Worm (Caenorhabditis elegans) whole organism, L3 larva: ENCODE results near the gene F56C9.6.
A peak's percentile ranks its signal among the peaks of the same experiment; 100 is the strongest.

Experiments used
- R02D3.7 ChIP-seq: fragments of 150-350 bp; optimal IDR thresholded peaks from 2 replicates; lab custom pipeline; 2014; ENCODE audit warnings: missing biosample characterization, missing genetic modification characterization
- ZK546.5 ChIP-seq: sonication (generic microtip); optimal IDR thresholded peaks from 2 replicates; lab custom pipeline; 2017; ENCODE audit warnings: missing biosample characterization, missing genetic modification characterization
- aly-2 ChIP-seq: fragments of 150-350 bp; optimal IDR thresholded peaks from 2 replicates; lab custom pipeline; 2014; ENCODE audit warnings: missing biosample characterization, missing genetic modification characterization
- ama-1 ChIP-seq: fragments of 150-350 bp; optimal IDR thresholded peaks from 2 replicates; lab custom pipeline; 2018
- ceh-28 ChIP-seq: fragments of 150-350 bp; optimal IDR thresholded peaks from 2 replicates; lab custom pipeline; 2014; ENCODE audit warnings: missing biosample characterization, missing genetic modification reagents, missing genetic modification characterization
- ceh-82 ChIP-seq: fragments of 150-350 bp; optimal IDR thresholded peaks from 2 replicates; lab custom pipeline; 2014; ENCODE audit warnings: missing biosample characterization, missing genetic modification characterization
- ceh-9 ChIP-seq: sonication (generic microtip); optimal IDR thresholded peaks from 2 replicates; lab custom pipeline; 2018; ENCODE audit warnings: missing biosample characterization, missing genetic modification characterization
- daf-12 ChIP-seq: fragments of 150-350 bp; optimal IDR thresholded peaks from 2 replicates; lab custom pipeline; 2014; ENCODE audit warnings: missing biosample characterization, missing genetic modification reagents, missing genetic modification characterization
- egl-27 ChIP-seq: sonication (generic microtip); optimal IDR thresholded peaks from 4 replicates; lab custom pipeline; 2017; ENCODE audit warnings: missing biosample characterization, missing genetic modification reagents, missing genetic modification characterization
- egl-5 ChIP-seq: fragments of 150-350 bp; optimal IDR thresholded peaks from 2 replicates; lab custom pipeline; 2017; ENCODE audit warnings: missing biosample characterization, missing genetic modification reagents, missing genetic modification characterization, inconsistent platforms
- elt-1 ChIP-seq: fragments of 150-350 bp; optimal IDR thresholded peaks from 2 replicates; lab custom pipeline; 2014; ENCODE audit warnings: missing biosample characterization, missing genetic modification characterization
- elt-2 ChIP-seq: sonication (generic microtip); optimal IDR thresholded peaks from 2 replicates; lab custom pipeline; 2016; ENCODE audit warnings: missing genetic modification reagents, mild to moderate bottlenecking, missing genetic modification characterization, missing compliant biosample characterization
- elt-3 ChIP-seq, 3 experiments: fragments of 150-350 bp in 1 of 3; sonication (generic microtip) in 2 of 3; optimal IDR thresholded peaks; 2 replicates in 2 of 3; 4 replicates in 1 of 3; lab custom pipeline; 2014 to 2017; ENCODE audit warnings: missing biosample characterization in 3 of 3, missing genetic modification characterization in 3 of 3
- eor-1 ChIP-seq, 2 experiments: fragments of 150-350 bp; optimal IDR thresholded peaks; 2 replicates each; lab custom pipeline; 2014 to 2018; ENCODE audit warnings: missing biosample characterization in 2 of 2, missing genetic modification characterization in 2 of 2
- fkh-10 ChIP-seq: sonication (generic microtip); optimal IDR thresholded peaks from 2 replicates; lab custom pipeline; 2017; ENCODE audit warnings: missing biosample characterization, missing genetic modification reagents, missing genetic modification characterization
- fkh-2 ChIP-seq: fragments of 150-350 bp; optimal IDR thresholded peaks from 2 replicates; lab custom pipeline; 2014; ENCODE audit warnings: missing biosample characterization, missing genetic modification reagents, missing genetic modification characterization
- fos-1 ChIP-seq: fragments of 150-350 bp; optimal IDR thresholded peaks from 2 replicates; lab custom pipeline; 2014; ENCODE audit warnings: missing biosample characterization, missing genetic modification characterization
- hmg-11 ChIP-seq: sonication (generic microtip); optimal IDR thresholded peaks from 2 replicates; lab custom pipeline; 2016; ENCODE audit warnings: missing genetic modification characterization, missing compliant biosample characterization
- jun-1 ChIP-seq: fragments of 150-350 bp; optimal IDR thresholded peaks from 2 replicates; lab custom pipeline; 2014; ENCODE audit warnings: missing biosample characterization, missing genetic modification reagents, missing genetic modification characterization
- lin-15B ChIP-seq: fragments of 150-350 bp; optimal IDR thresholded peaks from 2 replicates; lab custom pipeline; 2014; ENCODE audit warnings: missing biosample characterization, missing genetic modification characterization
- lin-39 ChIP-seq: fragments of 150-350 bp; optimal IDR thresholded peaks from 2 replicates; lab custom pipeline; 2018; ENCODE audit warnings: missing biosample characterization, missing genetic modification reagents, missing genetic modification characterization
- lsy-12 ChIP-seq: sonication (generic microtip); optimal IDR thresholded peaks from 2 replicates; lab custom pipeline; 2016; ENCODE audit warnings: mild to moderate bottlenecking, missing genetic modification characterization, missing compliant biosample characterization
- mdl-1 ChIP-seq: fragments of 150-350 bp; optimal IDR thresholded peaks from 2 replicates; lab custom pipeline; 2014; ENCODE audit warnings: missing biosample characterization, missing genetic modification characterization
- mml-1 ChIP-seq: fragments of 150-350 bp; sonication (generic microtip); optimal IDR thresholded peaks from 3 replicates; lab custom pipeline; 2014; ENCODE audit warnings: missing biosample characterization, missing genetic modification characterization
- nfya-1 ChIP-seq: sonication (generic microtip); optimal IDR thresholded peaks from 2 replicates; lab custom pipeline; 2017; ENCODE audit warnings: missing genetic modification characterization, mild to moderate bottlenecking, missing compliant biosample characterization, antibody characterized with exemption, moderate library complexity; ENCODE audit not compliant: insufficient read depth
- nhr-11 ChIP-seq: fragments of 150-350 bp; optimal IDR thresholded peaks from 2 replicates; lab custom pipeline; 2014; ENCODE audit warnings: missing biosample characterization, missing genetic modification characterization
- nhr-23 ChIP-seq: fragments of 150-350 bp; optimal IDR thresholded peaks from 2 replicates; lab custom pipeline; 2014; ENCODE audit warnings: missing biosample characterization, missing genetic modification reagents, missing genetic modification characterization
- nhr-237 ChIP-seq: fragments of 150-350 bp; optimal IDR thresholded peaks from 2 replicates; lab custom pipeline; 2014; ENCODE audit warnings: missing biosample characterization, missing genetic modification characterization
- nhr-25 ChIP-seq: sonication (generic microtip); optimal IDR thresholded peaks from 2 replicates; lab custom pipeline; 2017; ENCODE audit warnings: missing biosample characterization, missing genetic modification characterization
- nhr-28 ChIP-seq: fragments of 150-350 bp; optimal IDR thresholded peaks from 2 replicates; lab custom pipeline; 2014; ENCODE audit warnings: missing biosample characterization, missing genetic modification characterization
- nhr-43 ChIP-seq: sonication (generic microtip); optimal IDR thresholded peaks from 2 replicates; lab custom pipeline; 2016; ENCODE audit warnings: mild to moderate bottlenecking, missing genetic modification characterization, missing compliant biosample characterization; ENCODE audit not compliant: poor library complexity, severe bottlenecking
- nhr-77 ChIP-seq: fragments of 150-350 bp; optimal IDR thresholded peaks from 2 replicates; lab custom pipeline; 2014; ENCODE audit warnings: missing biosample characterization, missing genetic modification characterization
- pha-4 ChIP-seq: fragments of 150-350 bp; optimal IDR thresholded peaks from 2 replicates; lab custom pipeline; 2014; ENCODE audit warnings: missing biosample characterization, missing genetic modification reagents, missing genetic modification characterization
- pqm-1 ChIP-seq: fragments of 150-350 bp; optimal IDR thresholded peaks from 2 replicates; lab custom pipeline; 2017; ENCODE audit warnings: missing biosample characterization, missing genetic modification characterization, inconsistent platforms
- sea-2 ChIP-seq: fragments of 150-350 bp; sonication (generic microtip); optimal IDR thresholded peaks from 4 replicates; lab custom pipeline; 2014; ENCODE audit warnings: missing biosample characterization, missing genetic modification reagents, missing genetic modification characterization
- skn-1 ChIP-seq: fragments of 150-350 bp; optimal IDR thresholded peaks from 2 replicates; lab custom pipeline; 2014; ENCODE audit warnings: missing biosample characterization, missing genetic modification characterization
- snpc-4 ChIP-seq: fragments of 150-350 bp; optimal IDR thresholded peaks from 2 replicates; lab custom pipeline; 2014; ENCODE audit warnings: missing biosample characterization, missing genetic modification characterization
- tbx-2 ChIP-seq: sonication (generic microtip); optimal IDR thresholded peaks from 2 replicates; lab custom pipeline; 2016; ENCODE audit warnings: mild to moderate bottlenecking, missing genetic modification characterization, missing compliant biosample characterization
- unc-39 ChIP-seq: sonication (generic microtip); optimal IDR thresholded peaks from 4 replicates; lab custom pipeline; 2017; ENCODE audit warnings: missing biosample characterization, missing genetic modification characterization
- unc-62 ChIP-seq: fragments of 150-350 bp; sonication (generic microtip); optimal IDR thresholded peaks from 4 replicates; lab custom pipeline; 2014; ENCODE audit warnings: missing biosample characterization, missing genetic modification reagents, missing genetic modification characterization
- zag-1 ChIP-seq: fragments of 150-350 bp; optimal IDR thresholded peaks from 2 replicates; lab custom pipeline; 2014; ENCODE audit warnings: missing biosample characterization, missing genetic modification characterization
- ztf-11 ChIP-seq: fragments of 150-350 bp; optimal IDR thresholded peaks from 2 replicates; lab custom pipeline; 2014; ENCODE audit warnings: missing biosample characterization, missing genetic modification characterization
- ztf-4 ChIP-seq: fragments of 150-350 bp; optimal IDR thresholded peaks from 2 replicates; lab custom pipeline; 2014; ENCODE audit warnings: missing biosample characterization, missing genetic modification characterization

Gene F56C9.6

DNA sequence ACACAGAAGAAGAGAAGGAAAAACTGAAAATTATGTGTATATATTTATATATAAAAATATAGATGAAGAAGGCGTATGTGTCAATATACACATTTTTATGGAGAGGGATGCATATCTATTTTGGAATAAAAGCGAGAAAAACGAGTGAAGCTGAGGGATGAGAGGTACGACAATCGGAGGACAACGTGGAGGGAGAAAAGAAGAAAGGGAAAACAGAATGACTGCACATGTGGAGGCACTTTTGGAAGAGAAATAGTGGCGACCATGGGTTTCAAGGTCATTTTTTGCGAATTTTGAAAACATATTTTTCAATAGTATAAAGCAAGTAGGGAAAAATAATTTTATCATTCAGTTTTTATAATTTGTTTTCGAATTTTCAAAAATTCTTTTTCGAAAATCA lies 18.0 kb downstream of the F56C9.6 start:
- TF ChIP-seq nhr-43 (no peak), unc-39 (tag; lab: Kevin White, UChicago) (no peak), lin-15B (tag; lab: Kevin White, UChicago) (peak; percentile 15), ceh-9 (tag; lab: Kevin White, UChicago) (no peak), nhr-25 (tag; lab: Kevin White, UChicago) (peak; percentile 61), mdl-1 (tag; lab: Kevin White, UChicago) (no peak), jun-1 (no peak), pha-4 (peak; percentile 26), elt-1 (tag; lab: Kevin White, UChicago) (no peak), nhr-23 (no peak), lin-39 (tag; lab: Kevin White, UChicago) (peak; percentile 7), daf-12 (tag; lab: Kevin White, UChicago) (no peak), skn-1 (no peak), egl-5 (tag; lab: Kevin White, UChicago) (no peak), fkh-2 (tag; lab: Kevin White, UChicago) (no peak), pqm-1 (no peak), nfya-1 (tag; lab: Kevin White, UChicago) (peak; percentile 54), snpc-4 (tag; lab: Kevin White, UChicago) (no peak), nhr-237 (tag; lab: Kevin White, UChicago) (no peak), ztf-4 (no peak), hmg-11 (tag; lab: Kevin White, UChicago) (peak; percentile 17)

- TF ChIP-seq ama-1: no peak
- TF ChIP-seq nfya-1 (tag; lab: Kevin White, UChicago): peak; percentile 27
Observed at ce11 chrIII:7291216-7291615, 19.4 kb downstream of the F56C9.6 start.

DNA sequence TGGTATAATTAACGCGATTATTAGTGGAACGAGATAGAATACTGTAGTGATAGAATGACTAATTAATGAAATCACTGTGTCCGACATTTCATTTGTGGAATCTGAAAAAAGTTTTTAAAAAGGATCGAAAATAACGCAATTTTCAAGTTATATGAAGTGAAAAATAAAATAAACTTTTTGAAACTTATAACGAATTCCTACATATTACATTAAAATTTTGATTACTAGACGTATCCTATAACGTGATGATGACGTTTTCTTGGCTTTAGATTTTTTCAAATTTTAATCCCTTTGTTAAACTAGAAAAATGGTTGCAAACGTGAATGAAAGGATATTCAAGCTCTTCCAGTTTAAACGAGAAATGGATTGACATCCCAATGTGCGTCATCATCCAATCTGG lies 20.1 kb downstream of the F56C9.6 start, which contains the start of gene algn-11:
algn-11 (minus strand) TSS at position 101 of the 400 bp plus-strand sequence.
- no peak for TF ChIP-seq mdl-1 (tag; lab: Kevin White, UChicago)
- no peak for TF ChIP-seq lin-15B (tag; lab: Kevin White, UChicago)
- no peak for TF ChIP-seq ztf-4
- TF ChIP-seq lsy-12: no peak
- TF ChIP-seq skn-1: no peak
- no peak for TF ChIP-seq nhr-43
- TF ChIP-seq nhr-23: no peak
- TF ChIP-seq fkh-10: no peak
- TF ChIP-seq ceh-28 (tag; lab: Kevin White, UChicago): no peak
- no peak for TF ChIP-seq snpc-4 (tag; lab: Kevin White, UChicago)
- TF ChIP-seq unc-62 (GFP tag; lab: Kevin White, UChicago): no peak
- no peak for TF ChIP-seq ZK546.5 (tag; lab: Kevin White, UChicago)
- TF ChIP-seq nhr-237 (tag; lab: Kevin White, UChicago): no peak
- TF ChIP-seq R02D3.7: no peak
- TF ChIP-seq elt-3 (tag; optimal IDR thresholded peaks at IDR 0.05; lab: Kevin White, UChicago): no peak
- TF ChIP-seq mml-1 (tag; lab: Kevin White, UChicago): no peak

DNA sequence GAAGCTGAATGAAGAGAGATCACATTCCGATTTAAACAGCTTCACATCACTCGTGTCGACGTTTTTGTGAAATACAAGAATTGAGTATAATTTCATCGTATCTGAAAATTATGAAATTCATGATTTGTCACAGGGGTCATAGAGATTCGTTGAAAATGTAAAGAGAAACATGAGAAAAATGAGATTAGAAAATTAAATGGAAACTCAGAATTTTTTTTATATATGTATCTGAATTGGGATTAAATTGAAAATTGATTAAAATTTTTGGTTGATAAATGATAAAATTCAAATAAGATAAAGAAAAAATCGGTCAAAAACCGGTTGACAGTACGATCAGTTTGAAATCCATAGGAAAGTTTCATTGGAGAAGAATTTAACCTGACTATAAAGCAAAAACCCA lies 23.1 kb downstream of the F56C9.6 start, which contains the start of gene ykt-6:
ykt-6 (minus strand) TSS at position 101 of the 400 bp plus-strand sequence.
- TF ChIP-seq ceh-82 (tag; lab: Kevin White, UChicago): no peak
- TF ChIP-seq mml-1 (tag; lab: Kevin White, UChicago): no peak
- TF ChIP-seq lsy-12: no peak
- TF ChIP-seq mdl-1 (tag; lab: Kevin White, UChicago): no peak
- no peak for TF ChIP-seq skn-1
- no peak for TF ChIP-seq ama-1
- no peak for TF ChIP-seq jun-1
- no peak for TF ChIP-seq egl-5 (tag; lab: Kevin White, UChicago)
- no peak for TF ChIP-seq elt-2 (tag; lab: Kevin White, UChicago)
- TF ChIP-seq hmg-11 (tag; lab: Kevin White, UChicago): no peak
- TF ChIP-seq nhr-23: no peak

DNA sequence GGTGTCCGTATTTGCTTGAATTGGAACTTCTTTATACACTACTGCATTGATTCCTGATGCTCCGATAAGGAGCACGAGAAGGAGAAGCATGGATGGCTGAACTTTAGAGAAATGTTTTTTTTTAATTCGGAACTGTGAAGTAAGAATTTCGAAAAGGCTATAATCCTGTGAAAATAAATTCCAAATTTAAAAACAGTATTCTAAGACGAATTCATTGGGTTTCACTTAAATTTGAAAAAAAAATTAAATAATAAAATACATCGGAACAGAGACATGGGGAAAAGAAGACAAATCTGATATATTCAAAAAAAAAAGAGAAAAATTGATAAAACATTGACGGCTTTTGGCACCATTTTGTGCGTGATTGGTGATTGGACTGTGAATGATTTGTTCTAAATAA lies 24.8 kb downstream of the F56C9.6 start, which contains the start of gene pho-5:
pho-5 (minus strand) TSS at position 101 of the 400 bp plus-strand sequence.
- TF ChIP-seq eor-1 (tag; optimal IDR thresholded peaks at IDR 0.05; lab: Kevin White, UChicago) (no peak), elt-1 (tag; lab: Kevin White, UChicago) (no peak), egl-27 (tag; lab: Kevin White, UChicago) (no peak), zag-1 (tag; lab: Kevin White, UChicago) (no peak), nhr-77 (tag; lab: Kevin White, UChicago) (no peak), ztf-11 (tag; lab: Kevin White, UChicago) (no peak), nhr-11 (tag; lab: Kevin White, UChicago) (no peak), unc-39 (tag; lab: Kevin White, UChicago) (no peak), sea-2 (no peak), tbx-2 (tag; lab: Kevin White, UChicago) (no peak), lin-15B (tag; lab: Kevin White, UChicago) (no peak), fos-1 (no peak), ceh-82 (tag; lab: Kevin White, UChicago) (no peak), R02D3.7 (no peak), mdl-1 (tag; lab: Kevin White, UChicago) (no peak), elt-2 (tag; lab: Kevin White, UChicago) (no peak), nhr-28 (tag; lab: Kevin White, UChicago) (no peak), hmg-11 (tag; lab: Kevin White, UChicago) (no peak), aly-2 (tag; lab: Kevin White, UChicago) (no peak)
